Worm (Caenorhabditis elegans): ENCODE data around the gene nhr-269.

nhr-269 gene

DNA sequence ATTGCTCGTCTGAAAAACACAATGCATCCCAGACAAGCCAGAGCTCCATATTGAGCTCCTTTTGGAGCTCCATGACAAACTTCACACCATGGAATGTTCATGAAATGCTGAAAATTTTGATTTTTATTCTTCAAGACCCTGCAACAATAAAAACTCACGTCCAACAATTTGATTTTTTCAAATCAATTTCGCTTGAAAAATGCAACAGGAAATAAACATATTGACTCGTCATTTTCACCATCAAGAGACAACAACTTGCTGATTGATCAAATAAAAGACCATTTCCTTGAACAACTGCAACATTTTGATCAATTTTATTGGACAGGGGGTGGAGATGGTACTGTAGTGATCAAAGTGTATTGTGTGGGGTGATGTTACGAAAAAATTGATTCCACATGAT is at the start of gene nhr-269:
nhr-269 (minus strand) TSS at position 101 of the 400 bp plus-strand sequence.
- TF ChIP-seq med-1 (GFP tag; optimal IDR thresholded peaks at IDR 0.05; ENCODE audit: insufficient read depth) (no peak), ztf-23 (GFP tag; IDR thresholded peaks at IDR 0.05) (no peak), flt-1 (GFP tag; IDR thresholded peaks at IDR 0.05) (no peak), cog-1 (tag; optimal IDR thresholded peaks at IDR 0.05) (no peak), ref-1 (GFP tag; conservative IDR thresholded peaks at IDR 0.05) (no peak)

DNA sequence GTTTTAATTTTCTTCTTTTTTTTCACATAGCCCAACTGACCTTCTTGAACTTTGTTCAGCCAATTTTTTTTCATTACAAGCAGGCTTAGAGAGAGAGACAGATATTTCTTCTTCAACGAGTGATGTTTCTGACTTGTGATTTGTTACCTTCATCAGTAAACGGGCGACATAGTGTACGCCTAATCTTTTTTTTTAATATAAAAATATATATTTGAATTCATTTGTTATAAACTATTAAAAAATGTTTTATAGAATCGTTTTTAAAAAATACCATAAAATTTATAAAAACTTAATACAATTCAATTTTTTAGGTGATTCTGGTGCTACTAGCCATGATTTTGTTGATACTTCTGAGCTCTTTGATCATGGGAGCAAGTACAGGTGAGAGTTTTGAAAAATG is 48.2 kb upstream of the nhr-269 start, which contains the start of gene T06E6.10:
T06E6.10 (plus strand) TSS at position 301 of the 400 bp plus-strand sequence.
- TF ChIP-seq klf-2 (GFP tag; conservative IDR thresholded peaks at IDR 0.05) (no peak), ztf-29 (GFP tag; IDR thresholded peaks at IDR 0.05) (no peak), flt-1 (GFP tag; IDR thresholded peaks at IDR 0.05) (no peak), ref-1 (GFP tag; conservative IDR thresholded peaks at IDR 0.05) (no peak), med-1 (GFP tag; optimal IDR thresholded peaks at IDR 0.05; ENCODE audit: insufficient read depth) (no peak), T22C8.4 (GFP tag; IDR thresholded peaks at IDR 0.05) (no peak), tab-1 (GFP tag; IDR thresholded peaks at IDR 0.05) (no peak)

DNA sequence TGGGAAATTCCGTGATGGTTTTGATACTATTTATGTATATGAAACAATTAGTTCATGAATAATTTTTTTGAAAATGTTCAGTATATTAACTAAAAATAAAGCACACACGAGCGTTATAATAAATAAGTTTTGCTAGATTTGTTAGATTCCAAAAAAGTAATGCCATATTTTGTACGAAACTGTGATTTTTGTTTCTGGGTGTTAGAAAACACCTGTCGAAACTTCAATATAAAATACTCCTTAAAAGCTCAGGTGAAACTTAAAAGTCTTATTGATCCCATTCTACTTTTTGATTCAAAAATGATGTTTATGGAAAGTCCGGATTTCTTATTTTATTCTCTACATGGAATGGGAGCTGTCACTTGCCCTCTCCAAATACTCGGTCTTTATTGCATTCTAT is 46.3 kb upstream of the nhr-269 start, which contains the start of gene srh-265:
srh-265 (plus strand) TSS at position 301 of the 400 bp plus-strand sequence.
- TF ChIP-seq flt-1 (GFP tag; IDR thresholded peaks at IDR 0.05) (no peak), cog-1 (tag; optimal IDR thresholded peaks at IDR 0.05) (no peak), tab-1 (GFP tag; IDR thresholded peaks at IDR 0.05) (no peak), klf-2 (GFP tag; conservative IDR thresholded peaks at IDR 0.05) (no peak)

DNA sequence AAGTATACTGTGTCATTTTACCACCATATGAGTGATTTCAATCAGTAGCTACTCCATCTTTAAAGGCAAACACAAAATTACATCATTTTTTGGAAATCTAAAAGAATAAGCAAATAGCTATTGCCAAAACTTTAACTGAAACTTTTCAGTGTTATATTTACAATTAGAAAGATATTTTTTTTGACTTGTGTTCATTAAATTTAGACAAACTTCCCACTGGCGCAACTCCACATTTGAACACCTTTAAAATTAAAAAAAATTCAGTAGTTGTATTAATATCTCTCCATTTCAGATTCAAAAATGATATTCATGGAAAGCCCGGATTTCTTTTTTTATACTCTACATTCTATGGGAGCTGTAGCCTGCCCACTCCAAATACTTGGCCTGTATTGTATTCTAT is 44.2 kb upstream of the nhr-269 start, which contains the start of gene srh-264:
srh-264 (plus strand) TSS at position 301 of the 400 bp plus-strand sequence.
- TF ChIP-seq ref-1 (GFP tag; conservative IDR thresholded peaks at IDR 0.05) (no peak), ztf-29 (GFP tag; IDR thresholded peaks at IDR 0.05) (no peak), cog-1 (tag; optimal IDR thresholded peaks at IDR 0.05) (no peak), klf-2 (GFP tag; conservative IDR thresholded peaks at IDR 0.05) (no peak), tab-1 (GFP tag; IDR thresholded peaks at IDR 0.05) (no peak), flt-1 (GFP tag; IDR thresholded peaks at IDR 0.05) (no peak), ztf-23 (GFP tag; IDR thresholded peaks at IDR 0.05) (no peak), med-1 (GFP tag; optimal IDR thresholded peaks at IDR 0.05; ENCODE audit: insufficient read depth) (no peak), T22C8.4 (GFP tag; IDR thresholded peaks at IDR 0.05) (no peak)

DNA sequence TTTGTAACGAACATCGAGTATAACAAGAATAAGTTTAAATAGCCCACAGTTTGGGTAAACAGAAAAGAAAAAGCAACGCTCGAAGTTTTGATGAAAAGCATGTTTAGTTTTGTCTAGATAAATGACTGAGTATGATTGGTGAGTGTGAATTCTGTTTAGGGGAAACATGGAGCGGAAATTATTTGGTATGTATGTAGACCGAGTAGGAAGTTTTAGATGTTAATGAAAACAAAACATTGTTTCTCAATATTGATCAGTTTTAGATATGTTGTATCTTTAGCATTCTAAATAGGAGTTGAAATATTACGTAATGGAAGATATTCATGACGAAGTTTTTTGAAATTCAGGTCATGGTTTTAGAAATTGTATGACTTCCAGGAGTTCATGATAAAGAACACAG is 43.0 kb upstream of the nhr-269 start, which contains the start of gene srbc-63:
srbc-63 (minus strand) TSS at position 101 of the 400 bp plus-strand sequence.
- no peak for TF ChIP-seq ref-1 (GFP tag; conservative IDR thresholded peaks at IDR 0.05)
- TF ChIP-seq flt-1 (GFP tag; IDR thresholded peaks at IDR 0.05): no peak
- TF ChIP-seq tab-1 (GFP tag; IDR thresholded peaks at IDR 0.05): no peak
- no peak for TF ChIP-seq cog-1 (tag; optimal IDR thresholded peaks at IDR 0.05)
- TF ChIP-seq med-1 (GFP tag; optimal IDR thresholded peaks at IDR 0.05; ENCODE audit: insufficient read depth): no peak
- no peak for TF ChIP-seq ztf-23 (GFP tag; IDR thresholded peaks at IDR 0.05)
- no peak for TF ChIP-seq T22C8.4 (GFP tag; IDR thresholded peaks at IDR 0.05)
- TF ChIP-seq ztf-29 (GFP tag; IDR thresholded peaks at IDR 0.05): no peak
- no peak for TF ChIP-seq klf-2 (GFP tag; conservative IDR thresholded peaks at IDR 0.05)

DNA sequence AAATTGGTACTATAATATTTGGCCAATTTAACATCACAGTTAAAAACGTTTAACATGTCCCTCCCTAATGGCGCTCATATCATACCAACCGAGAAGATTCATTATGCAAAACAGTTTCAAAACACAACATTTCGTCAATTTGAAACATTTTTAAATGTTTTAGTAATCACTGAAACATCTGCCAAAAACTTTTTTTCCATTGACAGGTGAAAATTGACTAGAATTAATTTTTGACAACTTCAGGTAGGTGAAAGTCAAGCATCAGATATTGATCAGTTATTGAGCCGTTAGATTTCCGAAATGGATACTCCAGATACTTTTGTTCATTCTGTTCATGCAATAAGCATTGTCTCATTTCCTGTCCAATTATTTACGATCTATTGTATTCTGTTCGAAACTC is 37.3 kb upstream of the nhr-269 start, which contains the start of gene srh-257:
srh-257 (plus strand) TSS at position 301 of the 400 bp plus-strand sequence.
- no peak for TF ChIP-seq klf-2 (GFP tag; conservative IDR thresholded peaks at IDR 0.05)
- no peak for TF ChIP-seq ztf-23 (GFP tag; IDR thresholded peaks at IDR 0.05)
- TF ChIP-seq ref-1 (GFP tag; conservative IDR thresholded peaks at IDR 0.05): no peak
- TF ChIP-seq T22C8.4 (GFP tag; IDR thresholded peaks at IDR 0.05): no peak
- TF ChIP-seq cog-1 (tag; optimal IDR thresholded peaks at IDR 0.05): no peak
- TF ChIP-seq flt-1 (GFP tag; IDR thresholded peaks at IDR 0.05): no peak
- no peak for TF ChIP-seq ztf-29 (GFP tag; IDR thresholded peaks at IDR 0.05)
- TF ChIP-seq tab-1 (GFP tag; IDR thresholded peaks at IDR 0.05): no peak
- no peak for TF ChIP-seq med-1 (GFP tag; optimal IDR thresholded peaks at IDR 0.05; ENCODE audit: insufficient read depth)

DNA sequence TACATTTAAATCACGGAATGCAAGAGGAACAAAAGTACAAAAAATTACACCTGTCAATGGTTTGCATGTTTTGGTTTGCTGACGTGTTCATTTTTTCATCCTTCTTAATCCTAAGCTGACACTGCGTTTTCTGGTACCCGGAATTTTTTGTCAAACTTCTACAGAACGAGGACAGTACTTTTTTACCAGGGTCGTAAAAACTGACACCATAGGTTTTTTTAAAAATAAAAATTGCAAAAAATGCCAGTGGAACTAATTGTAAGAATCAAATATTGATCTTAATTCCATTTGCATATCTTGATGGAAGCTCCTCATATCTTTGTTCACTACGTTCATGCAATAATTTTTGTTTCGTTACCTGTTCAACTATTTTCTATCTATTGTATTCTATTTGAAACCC is 35.3 kb upstream of the nhr-269 start, which contains the start of gene srh-258:
srh-258 (plus strand) TSS at position 301 of the 400 bp plus-strand sequence.
- no peak for TF ChIP-seq ref-1 (GFP tag; conservative IDR thresholded peaks at IDR 0.05)
- no peak for TF ChIP-seq flt-1 (GFP tag; IDR thresholded peaks at IDR 0.05)
- no peak for TF ChIP-seq T22C8.4 (GFP tag; IDR thresholded peaks at IDR 0.05)
- TF ChIP-seq med-1 (GFP tag; optimal IDR thresholded peaks at IDR 0.05; ENCODE audit: insufficient read depth): no peak
- TF ChIP-seq cog-1 (tag; optimal IDR thresholded peaks at IDR 0.05): no peak
- no peak for TF ChIP-seq ztf-29 (GFP tag; IDR thresholded peaks at IDR 0.05)
- TF ChIP-seq klf-2 (GFP tag; conservative IDR thresholded peaks at IDR 0.05): no peak
- TF ChIP-seq ztf-23 (GFP tag; IDR thresholded peaks at IDR 0.05): no peak
- TF ChIP-seq tab-1 (GFP tag; IDR thresholded peaks at IDR 0.05): no peak

DNA sequence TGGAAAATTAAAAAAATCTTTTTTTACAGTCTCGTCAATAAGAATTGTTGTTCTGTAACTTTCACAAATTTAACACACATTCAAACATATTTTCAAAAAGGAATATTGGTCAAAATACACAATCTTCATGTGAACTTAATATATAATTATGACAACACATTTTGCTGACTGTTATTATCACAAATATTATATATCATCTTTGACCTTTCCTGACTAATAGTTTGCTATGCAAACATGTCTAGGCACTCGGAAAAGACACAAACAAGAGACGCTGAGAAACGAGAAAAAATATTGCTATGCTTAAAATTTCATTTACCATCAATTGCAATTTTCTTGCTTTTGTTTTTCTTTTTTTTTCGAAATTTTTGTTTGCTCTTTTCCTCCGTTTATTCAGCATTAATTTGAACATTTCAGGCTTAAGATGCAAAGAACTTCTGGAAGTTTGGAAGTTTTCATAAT is 32.3 kb upstream of the nhr-269 start, which contains the start of gene fbxa-135:
fbxa-135 (plus strand) TSS at position 409 of the 459 bp plus-strand sequence.
- no peak for TF ChIP-seq cog-1 (tag; optimal IDR thresholded peaks at IDR 0.05)
- no peak for TF ChIP-seq med-1 (GFP tag; optimal IDR thresholded peaks at IDR 0.05; ENCODE audit: insufficient read depth)
- no peak for TF ChIP-seq klf-2 (GFP tag; conservative IDR thresholded peaks at IDR 0.05)
- no peak for TF ChIP-seq flt-1 (GFP tag; IDR thresholded peaks at IDR 0.05)
- no peak for TF ChIP-seq ztf-23 (GFP tag; IDR thresholded peaks at IDR 0.05)
- TF ChIP-seq ztf-29 (GFP tag; IDR thresholded peaks at IDR 0.05): no peak
- TF ChIP-seq ref-1 (GFP tag; conservative IDR thresholded peaks at IDR 0.05): no peak
- TF ChIP-seq T22C8.4 (GFP tag; IDR thresholded peaks at IDR 0.05): no peak
- TF ChIP-seq tab-1 (GFP tag; IDR thresholded peaks at IDR 0.05): no peak

DNA sequence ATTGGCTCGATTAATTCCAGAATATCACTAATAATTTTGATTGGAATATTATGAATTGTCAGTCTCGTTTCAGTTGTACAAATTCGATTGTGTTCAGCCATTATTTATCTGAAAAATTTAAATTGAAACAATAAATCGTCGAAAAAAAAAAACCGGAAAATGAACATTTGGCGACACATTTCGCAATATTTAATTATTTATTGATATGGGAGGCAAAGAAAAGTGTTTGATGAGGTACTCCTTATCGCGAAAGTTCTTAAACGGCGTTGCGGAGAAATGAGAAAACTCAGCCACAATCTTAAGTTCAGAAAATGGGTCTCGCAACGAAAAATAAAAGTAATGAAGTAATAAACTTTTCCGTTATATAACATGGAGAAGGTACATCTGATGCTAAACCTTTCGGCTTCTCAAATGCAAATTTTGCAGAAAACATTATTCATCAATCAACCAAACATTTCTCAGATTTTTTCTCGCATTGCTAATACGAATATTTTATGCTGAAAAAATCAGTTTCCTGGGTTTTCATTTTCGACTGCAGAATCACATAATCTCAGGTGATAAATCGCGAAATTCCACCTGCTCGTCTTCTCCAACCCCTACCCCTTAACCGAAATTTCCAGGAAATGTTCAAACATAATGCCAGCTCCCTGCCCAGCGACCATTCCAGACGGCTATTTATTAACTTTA is 30.2 kb upstream of the nhr-269 start, which contains the start of the genes T06E6.15 and sri-7:
T06E6.15 (minus strand) TSS at position 101 of the 687 bp plus-strand sequence.
sri-7 (plus strand) TSS at position 637 of the 687 bp plus-strand sequence.
- no peak for TF ChIP-seq T22C8.4 (GFP tag; IDR thresholded peaks at IDR 0.05)
- TF ChIP-seq cog-1 (tag; optimal IDR thresholded peaks at IDR 0.05): no peak
